Worm (Caenorhabditis elegans): Measurements from ENCODE around the gene exp-1.

The exp-1 gene

DNA sequence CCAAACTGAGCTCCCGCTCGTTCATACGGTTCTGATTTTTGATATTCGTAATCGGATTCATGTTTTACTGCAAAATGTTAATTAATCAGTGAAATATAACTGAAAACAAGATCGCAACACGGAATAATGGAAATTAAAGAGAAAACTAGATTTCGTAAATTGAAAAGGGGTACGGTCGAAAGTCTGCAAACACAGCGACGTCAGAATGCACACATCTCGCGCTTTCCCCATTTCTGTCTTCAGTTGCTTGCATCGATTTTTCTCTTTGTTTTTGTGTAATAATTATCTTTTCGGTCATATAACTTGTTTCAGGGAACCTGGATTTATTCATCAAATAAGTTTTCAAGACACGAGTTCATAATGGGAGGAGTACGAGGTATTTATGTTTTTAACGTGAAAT lies 36.0 kb upstream of the exp-1 start, which contains the start of the genes rbmx-2 and C30B5.2:
Gene rbmx-2 (minus strand): TSS at position 74 of the 400 bp plus-strand sequence.
Gene C30B5.2 (plus strand): TSS at position 306 of the 400 bp plus-strand sequence.
- peak; percentile 47 for TF ChIP-seq swsn-7 (tag; optimal IDR thresholded peaks at IDR 0.05)
- peak; percentile 94 for TF ChIP-seq F16B12.6 (tag; optimal IDR thresholded peaks at IDR 0.05)
- TF ChIP-seq jun-1 (tag; optimal IDR thresholded peaks at IDR 0.05): no peak
- TF ChIP-seq tlp-1 (tag; optimal IDR thresholded peaks at IDR 0.05): no peak
- TF ChIP-seq skn-1 (tag; optimal IDR thresholded peaks at IDR 0.05): peak; percentile 13
- no peak for TF ChIP-seq unc-98 (GFP tag; IDR thresholded peaks at IDR 0.05)
- no peak for TF ChIP-seq zag-1 (tag; optimal IDR thresholded peaks at IDR 0.05)
- TF ChIP-seq efl-3 (GFP tag; optimal IDR thresholded peaks at IDR 0.05): no peak
- no peak for TF ChIP-seq ets-5 (GFP tag; IDR thresholded peaks at IDR 0.05)
- TF ChIP-seq egl-13 (tag; optimal IDR thresholded peaks at IDR 0.05): no peak
- TF ChIP-seq nhr-237 (tag; optimal IDR thresholded peaks at IDR 0.05): no peak
- peak; percentile 37 to 69 for TF ChIP-seq lin-35 (GFP tag; optimal IDR thresholded peaks at IDR 0.05)
- TF ChIP-seq Y116A8C.19 (tag; optimal IDR thresholded peaks at IDR 0.05; ENCODE audit: borderline replicate concordance): no peak
- no peak for TF ChIP-seq ceh-63 (GFP tag; optimal IDR thresholded peaks at IDR 0.05)
- no peak for TF ChIP-seq ceh-8 (GFP tag; optimal IDR thresholded peaks at IDR 0.05)
- TF ChIP-seq nhr-77 (tag; optimal IDR thresholded peaks at IDR 0.05): no peak
- TF ChIP-seq C04F5.9 (tag; optimal IDR thresholded peaks at IDR 0.05): no peak
- TF ChIP-seq dpl-1 (GFP tag; optimal IDR thresholded peaks at IDR 0.05): peak; percentile 46 to 69 (median 67)
- TF ChIP-seq mep-1 (tag; optimal IDR thresholded peaks at IDR 0.05): peak; percentile 74
- no peak for TF ChIP-seq fkh-8 (tag; optimal IDR thresholded peaks at IDR 0.05)
- peak; percentile 42 for TF ChIP-seq rnt-1 (tag; optimal IDR thresholded peaks at IDR 0.05)
- TF ChIP-seq alr-1 (tag; optimal IDR thresholded peaks at IDR 0.05; ENCODE audit: borderline replicate concordance): no peak
- TF ChIP-seq efl-1 (optimal IDR thresholded peaks at IDR 0.05): peak; percentile 65 to 68
- TF ChIP-seq efl-1 (GFP tag; optimal IDR thresholded peaks at IDR 0.05 in 1 of 2): peak; percentile 66 to 95
- no peak for TF ChIP-seq fkh-4 (tag; optimal IDR thresholded peaks at IDR 0.05; ENCODE audit: borderline replicate concordance)
- TF ChIP-seq aly-2 (tag; optimal IDR thresholded peaks at IDR 0.05): no peak
- TF ChIP-seq hpl-2 (GFP tag; optimal IDR thresholded peaks at IDR 0.05): no peak
- TF ChIP-seq elt-2 (tag; optimal IDR thresholded peaks at IDR 0.05): no peak
- peak; percentile 58 for TF ChIP-seq nhr-71 (tag; optimal IDR thresholded peaks at IDR 0.05)
- peak in 1 of 6 experiments; percentile 37 for TF ChIP-seq elt-3 (tag; optimal IDR thresholded peaks at IDR 0.05)
- no peak for TF ChIP-seq nhr-90 (tag; optimal IDR thresholded peaks at IDR 0.05; ENCODE audit: poor library complexity)
- no peak for TF ChIP-seq pag-3 (tag; optimal IDR thresholded peaks at IDR 0.05; ENCODE audit: borderline replicate concordance, insufficient read depth)
- no peak for TF ChIP-seq nhr-28 (tag; optimal IDR thresholded peaks at IDR 0.05)
- TF ChIP-seq fos-1 (tag; optimal IDR thresholded peaks at IDR 0.05): no peak
- no peak for TF ChIP-seq fkh-10 (GFP tag; optimal IDR thresholded peaks at IDR 0.05)
- TF ChIP-seq pax-3 (tag; optimal IDR thresholded peaks at IDR 0.05): no peak
- TF ChIP-seq ztf-4 (tag; optimal IDR thresholded peaks at IDR 0.05): no peak
- TF ChIP-seq ceh-88 (GFP tag; IDR thresholded peaks at IDR 0.05): no peak
- no peak for TF ChIP-seq nhr-84 (tag; optimal IDR thresholded peaks at IDR 0.05)
- TF ChIP-seq snu-23 (GFP tag; optimal IDR thresholded peaks at IDR 0.05): no peak
- TF ChIP-seq lir-3 (tag; optimal IDR thresholded peaks at IDR 0.05; ENCODE audit: poor library complexity): peak; percentile 73
- no peak for TF ChIP-seq sox-4 (tag; optimal IDR thresholded peaks at IDR 0.05)
- TF ChIP-seq snpc-4 (tag; optimal IDR thresholded peaks at IDR 0.05): no peak
- no peak for TF ChIP-seq mef-2 (tag; optimal IDR thresholded peaks at IDR 0.05)
- no peak for TF ChIP-seq vab-15 (tag; optimal IDR thresholded peaks at IDR 0.05)
- TF ChIP-seq tbx-2 (tag; optimal IDR thresholded peaks at IDR 0.05): peak; percentile 42
- no peak for TF ChIP-seq nhr-47 (tag; optimal IDR thresholded peaks at IDR 0.05)
- no peak for TF ChIP-seq mab-9 (GFP tag; IDR thresholded peaks at IDR 0.05)
- no peak for TF ChIP-seq lin-15B (tag; optimal IDR thresholded peaks at IDR 0.05)
- peak; percentile 37 for TF ChIP-seq xbp-1 (tag; optimal IDR thresholded peaks at IDR 0.05)
- TF ChIP-seq aha-1 (tag; optimal IDR thresholded peaks at IDR 0.05): no peak
- TF ChIP-seq zip-4 (GFP tag; optimal IDR thresholded peaks at IDR 0.05): no peak
- TF ChIP-seq ceh-90 (tag; optimal IDR thresholded peaks at IDR 0.05): no peak
- TF ChIP-seq dsc-1 (tag; optimal IDR thresholded peaks at IDR 0.05): no peak
